Worm (Caenorhabditis elegans) whole organism, L4 larva: ENCODE data around the gene ZK686.2.

Source experiments
- F26F4.8 ChIP-seq: fragments of 200-800 bp; sonication (Bioruptor generic); conservative IDR thresholded peaks from 2 replicates; pipeline ENCODE4 v1.3.6; 2022; ENCODE audit warnings: missing genetic modification characterization, missing compliant biosample characterization
- F37D6.2 ChIP-seq: sonication (generic microtip); optimal IDR thresholded peaks from 2 replicates; lab custom pipeline; 2016; ENCODE audit warnings: mild to moderate bottlenecking, missing genetic modification characterization, missing compliant biosample characterization
- F49E8.2 ChIP-seq: sonication (generic microtip); optimal IDR thresholded peaks from 2 replicates; lab custom pipeline; 2016; ENCODE audit warnings: missing compliant biosample characterization, mild to moderate bottlenecking, missing genetic modification characterization, borderline replicate concordance
- aha-1 ChIP-seq: fragments of 150-350 bp; peaks from one replicate; lab custom pipeline; 2014; ENCODE audit warnings: missing biosample characterization, missing genetic modification characterization
- ceh-20 ChIP-seq: fragments of 200-800 bp; sonication (Bioruptor generic); IDR thresholded peaks from 2 replicates; pipeline ENCODE4 v1.3.6; 2022; ENCODE audit warnings: missing genetic modification reagents, missing genetic modification characterization, missing compliant biosample characterization
- ceh-28 ChIP-seq: fragments of 150-350 bp; optimal IDR thresholded peaks from 2 replicates; lab custom pipeline; 2014; ENCODE audit warnings: missing biosample characterization, missing genetic modification reagents, missing genetic modification characterization
- ceh-62 ChIP-seq: sonication (generic microtip); optimal IDR thresholded peaks from 2 replicates; lab custom pipeline; 2017; ENCODE audit warnings: missing biosample characterization, missing genetic modification characterization
- daf-19 ChIP-seq: fragments of 200-800 bp; sonication (Bioruptor generic); conservative IDR thresholded peaks from 2 replicates; pipeline ENCODE4 v1.3.6; 2022; ENCODE audit warnings: missing genetic modification characterization, missing compliant biosample characterization
- dmd-6 ChIP-seq: fragments of 200-800 bp; sonication (Bioruptor generic); IDR thresholded peaks from 2 replicates; pipeline ENCODE4 v1.3.6; 2022; ENCODE audit warnings: missing genetic modification reagents, missing genetic modification characterization, missing compliant biosample characterization
- dmd-8 ChIP-seq: fragments of 200-800 bp; sonication (Bioruptor generic); IDR thresholded peaks from 2 replicates; pipeline ENCODE4 v1.3.6; 2022; ENCODE audit warnings: missing genetic modification characterization, missing compliant biosample characterization
- dpl-1 ChIP-seq: fragments of 150-350 bp; optimal IDR thresholded peaks from 2 replicates; lab custom pipeline; 2014; ENCODE audit warnings: missing biosample characterization, missing genetic modification reagents, missing genetic modification characterization
- dve-1 ChIP-seq: sonication (generic microtip); optimal IDR thresholded peaks from 2 replicates; lab custom pipeline; 2017; ENCODE audit warnings: antibody characterized with exemption, mild to moderate bottlenecking, missing genetic modification characterization, missing compliant biosample characterization; ENCODE audit not compliant: insufficient read depth
- egl-43 ChIP-seq: fragments of 200-800 bp; sonication (Bioruptor generic); IDR thresholded peaks from 2 replicates; pipeline ENCODE4 v1.3.6; 2022; ENCODE audit warnings: missing genetic modification reagents, missing genetic modification characterization, missing compliant biosample characterization
- fos-1 ChIP-seq: fragments of 150-350 bp; optimal IDR thresholded peaks from 2 replicates; lab custom pipeline; 2014; ENCODE audit warnings: missing biosample characterization, missing genetic modification characterization
- gei-8 ChIP-seq: fragments of 200-800 bp; sonication (Bioruptor generic); optimal IDR thresholded peaks from 2 replicates; lab custom pipeline; 2018; ENCODE audit warnings: mild to moderate bottlenecking, missing genetic modification characterization, missing compliant biosample characterization
- hif-1 ChIP-seq, 2 experiments: sonication (generic microtip); optimal IDR thresholded peaks; 2 replicates each; lab custom pipeline; 2016 to 2017; ENCODE audit warnings: missing compliant biosample characterization in 2 of 2, missing genetic modification characterization in 2 of 2, missing genetic modification reagents in 2 of 2, missing genotype in 2 of 2, mild to moderate bottlenecking in 1 of 2
- hlh-11 ChIP-seq: fragments of 200-800 bp; sonication (Bioruptor generic); optimal IDR thresholded peaks from 2 replicates; lab custom pipeline; 2018; ENCODE audit warnings: mild to moderate bottlenecking, missing genetic modification characterization, missing compliant biosample characterization
- hlh-30 ChIP-seq: sonication (generic microtip); optimal IDR thresholded peaks from 2 replicates; lab custom pipeline; 2017; ENCODE audit warnings: antibody characterized with exemption, mild to moderate bottlenecking, missing genetic modification characterization, missing compliant biosample characterization; ENCODE audit not compliant: insufficient read depth
- hmg-1.1 ChIP-seq: fragments of 200-800 bp; sonication (Bioruptor generic); IDR thresholded peaks from 2 replicates; pipeline ENCODE4 v1.3.6; 2022; ENCODE audit warnings: missing genetic modification reagents, missing genetic modification characterization, missing compliant biosample characterization
- lin-29 ChIP-seq: fragments of 200-800 bp; sonication (Bioruptor generic); IDR thresholded peaks from 2 replicates; pipeline ENCODE4 v1.3.6; 2022; ENCODE audit warnings: missing genetic modification reagents, missing genetic modification characterization, missing compliant biosample characterization
- lin-38 ChIP-seq: fragments of 200-800 bp; sonication (Bioruptor generic); IDR thresholded peaks from 2 replicates; pipeline ENCODE4 v1.3.6; 2022; ENCODE audit warnings: missing genetic modification reagents, missing genetic modification characterization, missing compliant biosample characterization
- lin-39 ChIP-seq: fragments of 150-350 bp; optimal IDR thresholded peaks from 2 replicates; lab custom pipeline; 2014; ENCODE audit warnings: missing biosample characterization, missing genetic modification reagents, missing genetic modification characterization
- lsy-2 ChIP-seq, 2 experiments: fragments of 150-350 bp in 1 of 2; sonication (generic microtip) in 1 of 2; optimal IDR thresholded peaks; 2 replicates each; lab custom pipeline; 2014 to 2017; ENCODE audit warnings: missing biosample characterization in 2 of 2, missing genetic modification characterization in 2 of 2
- mdl-1 ChIP-seq, 2 experiments: fragments of 150-350 bp in 1 of 2; sonication (generic microtip) in 1 of 2; optimal IDR thresholded peaks; 2 replicates each; lab custom pipeline; 2014 to 2017; ENCODE audit warnings: missing biosample characterization in 2 of 2, missing genetic modification characterization in 2 of 2
- mep-1 ChIP-seq: fragments of 150-350 bp; sonication (generic microtip); optimal IDR thresholded peaks from 3 replicates; lab custom pipeline; 2014; ENCODE audit warnings: missing biosample characterization, missing genetic modification characterization
- mes-2 ChIP-seq: sonication (generic microtip); optimal IDR thresholded peaks from 2 replicates; lab custom pipeline; 2016; ENCODE audit warnings: missing genotype, mild to moderate bottlenecking, missing genetic modification characterization, missing compliant biosample characterization; ENCODE audit not compliant: poor library complexity, severe bottlenecking
- mxl-2 ChIP-seq: fragments of 200-800 bp; sonication (Bioruptor generic); conservative IDR thresholded peaks from 2 replicates; pipeline ENCODE4 v1.3.6; 2022; ENCODE audit warnings: missing genetic modification reagents, missing genetic modification characterization, missing compliant biosample characterization
- mxl-3 ChIP-seq: fragments of 200-800 bp; sonication (Bioruptor generic); optimal IDR thresholded peaks from 2 replicates; lab custom pipeline; 2018; ENCODE audit warnings: mild to moderate bottlenecking, missing genetic modification characterization, missing compliant biosample characterization
- nhr-11 ChIP-seq: fragments of 150-350 bp; optimal IDR thresholded peaks from 2 replicates; lab custom pipeline; 2014; ENCODE audit warnings: missing biosample characterization, missing genetic modification characterization
- nhr-237 ChIP-seq: sonication (generic microtip); optimal IDR thresholded peaks from 2 replicates; lab custom pipeline; 2017; ENCODE audit warnings: missing biosample characterization, missing genetic modification characterization
- nhr-42 ChIP-seq: fragments of 200-800 bp; sonication (Bioruptor generic); IDR thresholded peaks from 2 replicates; pipeline ENCODE4 v1.3.6; 2022; ENCODE audit warnings: missing genetic modification characterization, missing compliant biosample characterization
- nhr-76 ChIP-seq: fragments of 150-350 bp; optimal IDR thresholded peaks from 2 replicates; lab custom pipeline; 2014; ENCODE audit warnings: missing biosample characterization, missing genetic modification characterization
- pha-4 ChIP-seq, 2 experiments: fragments of 150-350 bp in 1 of 2; fragments of 200-800 bp in 1 of 2; sonication (Bioruptor generic) in 1 of 2; IDR thresholded peaks in 1 of 2; optimal IDR thresholded peaks in 1 of 2; 2 replicates each; pipeline versions ENCODE4 v1.3.6 to Lab custom; 2014 to 2022; ENCODE audit warnings: missing genetic modification characterization in 2 of 2, missing genetic modification reagents in 2 of 2, missing biosample characterization in 1 of 2, missing compliant biosample characterization in 1 of 2
- rbr-2 ChIP-seq: sonication (generic microtip); optimal IDR thresholded peaks from 2 replicates; lab custom pipeline; 2016; ENCODE audit warnings: missing genotype, missing genetic modification characterization, missing compliant biosample characterization
- set-16 ChIP-seq: fragments of 200-800 bp; sonication (Bioruptor generic); IDR thresholded peaks from 2 replicates; pipeline ENCODE4 v1.3.6; 2022; ENCODE audit warnings: missing genetic modification reagents, missing genetic modification characterization, missing compliant biosample characterization
- skn-1 ChIP-seq: fragments of 150-350 bp; optimal IDR thresholded peaks from 2 replicates; lab custom pipeline; 2014; ENCODE audit warnings: missing biosample characterization, missing genetic modification characterization
- snpc-1.2 ChIP-seq: fragments of 200-800 bp; sonication (Bioruptor generic); IDR thresholded peaks from 2 replicates; pipeline ENCODE4 v1.3.6; 2022; ENCODE audit warnings: missing genetic modification reagents, missing genetic modification characterization, missing compliant biosample characterization
- tra-1 ChIP-seq: fragments of 200-800 bp; sonication (Bioruptor generic); IDR thresholded peaks from 2 replicates; pipeline ENCODE4 v1.3.6; 2022; ENCODE audit warnings: missing genetic modification reagents, missing genetic modification characterization, missing compliant biosample characterization
- unc-62 ChIP-seq, 3 experiments: fragments of 150-350 bp in 1 of 3; sonication (generic microtip); optimal IDR thresholded peaks in 2 of 3; peaks in 1 of 3; 1 replicate in 1 of 3; 2 replicates in 2 of 3; lab custom pipeline; 2014 to 2017; ENCODE audit warnings: missing biosample characterization in 3 of 3, missing genetic modification characterization in 3 of 3, missing genetic modification reagents in 3 of 3, missing genotype in 1 of 3
- zip-11 ChIP-seq: fragments of 200-800 bp; sonication (Bioruptor generic); IDR thresholded peaks from 2 replicates; pipeline ENCODE4 v1.3.6; 2022; ENCODE audit warnings: missing genetic modification characterization, missing compliant biosample characterization
- ztf-11 ChIP-seq: fragments of 150-350 bp; optimal IDR thresholded peaks from 2 replicates; lab custom pipeline; 2014; ENCODE audit warnings: missing biosample characterization, missing genetic modification characterization

ZK686.2 gene

ce11 chrIII:7722411-7722810 is 43.4 kb downstream of the ZK686.2 start (continued):
- no peak for TF ChIP-seq set-16 (GFP tag; lab: Robert Waterston, UW)

ce11 chrIII:7721513-7721912 is 44.3 kb downstream of the ZK686.2 start:
- 0 out of 2 replicates have a peak, but pooled peaks have one; percentile 9 for TF ChIP-seq hmg-1.1 (GFP tag; lab: Robert Waterston, UW)
- TF ChIP-seq unc-62 (GFP tag; optimal IDR thresholded peaks at IDR 0.05 in 1 of 2; lab: Kevin White, UChicago), result peak in 1 of 2 experiments; percentile 87
- TF ChIP-seq unc-62 (tag; optimal IDR thresholded peaks at IDR 0.05; lab: Kevin White, UChicago), result no peak
- no peak for TF ChIP-seq ztf-11 (tag; lab: Kevin White, UChicago)
- peak; percentile 3 for TF ChIP-seq mes-2 (tag; lab: Kevin White, UChicago)

- peak; percentile 52; the same call in 1 of the 2 replicates for TF ChIP-seq ceh-20 (GFP tag; lab: Robert Waterston, UW)
- peak; percentile 66 for TF ChIP-seq nhr-11 (tag; lab: Kevin White, UChicago)
- peak in 1 of 2 experiments; percentile 62 for TF ChIP-seq hif-1 (tag; optimal IDR thresholded peaks at IDR 0.05; lab: Kevin White, UChicago)
- peak; percentile 43 for TF ChIP-seq nhr-76 (tag; lab: Kevin White, UChicago)
- TF ChIP-seq hlh-30 (tag; lab: Kevin White, UChicago), result peak; percentile 97
- TF ChIP-seq mdl-1 (tag; optimal IDR thresholded peaks at IDR 0.05; lab: Kevin White, UChicago), result peak in 1 of 2 experiments; percentile 81
- peak; percentile 37 for TF ChIP-seq F37D6.2 (tag; lab: Kevin White, UChicago)
- TF ChIP-seq dmd-6, result peak; percentile 52
- no peak for TF ChIP-seq lin-29 (GFP tag; lab: Robert Waterston, UW)
- TF ChIP-seq aha-1 (tag; lab: Kevin White, UChicago), result peak; percentile 27
- TF ChIP-seq hmg-1.1 (GFP tag; lab: Robert Waterston, UW), result 0 out of 2 replicates have a peak, but pooled peaks have one; percentile 21
- no peak for TF ChIP-seq fos-1
- peak; percentile 19 for TF ChIP-seq mxl-3 (GFP tag; lab: Kevin White, UChicago)
- no peak for TF ChIP-seq F26F4.8 (GFP tag; lab: Robert Waterston, UW)
- TF ChIP-seq snpc-1.2, result no peak
- TF ChIP-seq tra-1 (GFP tag; lab: Robert Waterston, UW), result peak; percentile 22; the same call in 1 of the 2 replicates
- no peak for TF ChIP-seq mxl-2 (GFP tag; lab: Robert Waterston, UW)
- TF ChIP-seq rbr-2 (tag; lab: Kevin White, UChicago), result peak; percentile 8
- TF ChIP-seq mep-1 (tag; lab: Kevin White, UChicago), result peak; percentile 63
- peak in 1 of 2 experiments; percentile 72 for TF ChIP-seq lsy-2 (tag; optimal IDR thresholded peaks at IDR 0.05; lab: Kevin White, UChicago)
- TF ChIP-seq dve-1 (tag; lab: Kevin White, UChicago), result peak; percentile 23
- no peak for TF ChIP-seq nhr-237 (tag; lab: Kevin White, UChicago)
- peak; percentile 79 for TF ChIP-seq hlh-11 (tag; lab: Kevin White, UChicago)
- TF ChIP-seq set-16 (GFP tag; lab: Robert Waterston, UW), result peak; percentile 29; the same call in 1 of the 2 replicates
- TF ChIP-seq mes-2 (tag; lab: Kevin White, UChicago), result peak; percentile 51
- TF ChIP-seq dmd-8 (GFP tag; lab: Robert Waterston, UW), result no peak
These were observed 45.0 kb downstream of the ZK686.2 start for ce11 chrIII:7720861-7721260.

- TF ChIP-seq pha-4 (GFP tag; IDR thresholded peaks at IDR 0.05; lab: Robert Waterston, UW) (no peak), pha-4 (tag; optimal IDR thresholded peaks at IDR 0.05; lab: Kevin White, UChicago) (peak; percentile 41), dmd-6 (peak; percentile 41; the same call in 1 of the 2 replicates), skn-1 (tag; lab: Kevin White, UChicago) (no peak), hlh-30 (tag; lab: Kevin White, UChicago) (peak; percentile 83), dpl-1 (GFP tag; lab: Kevin White, UChicago) (no peak), egl-43 (GFP tag; lab: Robert Waterston, UW) (no peak), unc-62 (GFP tag; optimal IDR thresholded peaks at IDR 0.05 in 1 of 2; lab: Kevin White, UChicago) (peak in 1 of 2 experiments; percentile 11), unc-62 (tag; optimal IDR thresholded peaks at IDR 0.05; lab: Kevin White, UChicago) (no peak), lin-38 (no peak), hmg-1.1 (GFP tag; lab: Robert Waterston, UW) (peak; percentile 58; the same call in 1 of the 2 replicates), gei-8 (no peak), hif-1 (tag; optimal IDR thresholded peaks at IDR 0.05; lab: Kevin White, UChicago) (no peak), dve-1 (tag; lab: Kevin White, UChicago) (peak; percentile 43), rbr-2 (tag; lab: Kevin White, UChicago) (no peak), ceh-28 (tag; lab: Kevin White, UChicago) (no peak), daf-19 (GFP tag; lab: Robert Waterston, UW) (no peak), lin-39 (tag; lab: Kevin White, UChicago) (no peak), ceh-62 (tag; lab: Kevin White, UChicago) (no peak), nhr-42 (no peak), zip-11 (no peak), F49E8.2 (tag; lab: Kevin White, UChicago) (no peak)
These were observed 46.4 kb downstream of the ZK686.2 start, which contains the start of gene ncl-1 for ce11 chrIII:7719364-7719936. Gene ncl-1 (plus strand): TSS chrIII:7719729.
